Fruit fly (Drosophila melanogaster): ENCODE data around the gene CG6005.

Gene CG6005

DNA sequence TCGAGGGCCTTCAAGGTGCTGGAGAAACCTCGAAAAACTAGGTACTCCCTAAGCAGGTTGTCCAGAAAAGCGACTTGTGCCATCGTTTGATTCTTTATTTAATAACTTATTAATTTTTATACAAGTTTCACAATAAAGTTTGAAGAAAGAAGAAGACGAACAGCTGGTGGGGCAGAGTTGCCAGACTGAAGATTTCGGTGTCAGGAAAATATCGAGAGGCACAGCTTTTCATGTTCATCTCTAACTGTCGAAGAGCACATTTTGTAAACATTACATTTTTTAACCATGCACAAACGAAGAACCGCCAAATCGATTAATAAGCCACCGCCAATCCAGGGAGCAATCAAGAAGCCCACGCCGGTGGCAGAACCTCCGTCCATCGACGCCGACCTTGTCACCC is at the start of gene CG6005, which contains the start of gene CG14286:
Gene CG6005 (minus strand): TSS at position 169 of the 400 bp plus-strand sequence.
Gene CG14286 (plus strand): TSS at position 231 of the 400 bp plus-strand sequence.
- TF ChIP-seq insv (optimal IDR thresholded peaks at IDR 0.05) (no peak), h (optimal IDR thresholded peaks at IDR 0.05) (no peak), ttk (optimal IDR thresholded peaks at IDR 0.05) (no peak), Sin3A (optimal IDR thresholded peaks at IDR 0.05) (no peak), psq (optimal IDR thresholded peaks at IDR 0.05) (no peak), Myc (optimal IDR thresholded peaks at IDR 0.05) (no peak)

DNA sequence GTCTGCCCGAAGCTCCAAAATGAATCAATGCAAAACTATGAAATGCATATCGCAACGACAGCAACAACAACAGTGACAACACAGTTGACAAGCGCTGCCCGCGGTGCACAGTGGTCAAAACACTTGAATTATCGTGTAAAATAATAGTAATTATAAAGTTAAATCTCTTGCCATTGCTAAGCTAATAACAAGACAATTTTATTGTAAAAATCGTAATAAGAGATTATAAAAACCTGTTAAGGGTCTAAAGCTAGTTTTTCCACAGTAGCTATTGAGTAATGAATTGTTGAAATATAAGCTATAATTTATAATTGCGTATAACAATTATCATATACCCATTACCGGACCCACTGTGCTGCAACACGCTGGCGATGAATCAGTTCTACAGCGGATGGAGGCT is 49.2 kb upstream of the CG6005 start:
- no peak for TF ChIP-seq insv (optimal IDR thresholded peaks at IDR 0.05)
- no peak for TF ChIP-seq Sin3A (optimal IDR thresholded peaks at IDR 0.05)
- TF ChIP-seq h (optimal IDR thresholded peaks at IDR 0.05), result no peak
- no peak for TF ChIP-seq Myc (optimal IDR thresholded peaks at IDR 0.05)
- no peak for TF ChIP-seq ttk (optimal IDR thresholded peaks at IDR 0.05)
- TF ChIP-seq psq (optimal IDR thresholded peaks at IDR 0.05), result no peak

DNA sequence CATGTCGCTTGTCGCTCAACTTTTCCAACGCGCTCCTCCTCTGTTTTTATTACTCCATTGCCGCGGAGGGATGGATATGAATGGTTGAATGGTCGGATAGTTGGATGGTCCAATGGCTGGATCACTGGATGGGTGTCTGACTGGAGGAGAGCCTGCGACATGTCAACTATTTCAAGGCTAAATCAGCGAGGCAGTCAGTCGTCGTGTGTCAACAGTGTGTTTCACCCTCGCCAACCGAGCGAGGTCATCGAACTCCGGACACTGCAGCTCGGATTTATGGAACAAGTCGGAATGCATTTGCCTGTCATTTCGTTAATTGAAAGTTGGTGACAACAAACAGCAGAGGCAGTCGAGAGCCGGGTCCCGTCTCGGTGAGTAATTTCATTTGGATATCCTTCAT is 48.1 kb upstream of the CG6005 start:
- TF ChIP-seq Sin3A (optimal IDR thresholded peaks at IDR 0.05) (no peak), ttk (optimal IDR thresholded peaks at IDR 0.05) (no peak), psq (optimal IDR thresholded peaks at IDR 0.05) (no peak), h (optimal IDR thresholded peaks at IDR 0.05) (no peak), insv (optimal IDR thresholded peaks at IDR 0.05) (no peak), Myc (optimal IDR thresholded peaks at IDR 0.05) (no peak)

DNA sequence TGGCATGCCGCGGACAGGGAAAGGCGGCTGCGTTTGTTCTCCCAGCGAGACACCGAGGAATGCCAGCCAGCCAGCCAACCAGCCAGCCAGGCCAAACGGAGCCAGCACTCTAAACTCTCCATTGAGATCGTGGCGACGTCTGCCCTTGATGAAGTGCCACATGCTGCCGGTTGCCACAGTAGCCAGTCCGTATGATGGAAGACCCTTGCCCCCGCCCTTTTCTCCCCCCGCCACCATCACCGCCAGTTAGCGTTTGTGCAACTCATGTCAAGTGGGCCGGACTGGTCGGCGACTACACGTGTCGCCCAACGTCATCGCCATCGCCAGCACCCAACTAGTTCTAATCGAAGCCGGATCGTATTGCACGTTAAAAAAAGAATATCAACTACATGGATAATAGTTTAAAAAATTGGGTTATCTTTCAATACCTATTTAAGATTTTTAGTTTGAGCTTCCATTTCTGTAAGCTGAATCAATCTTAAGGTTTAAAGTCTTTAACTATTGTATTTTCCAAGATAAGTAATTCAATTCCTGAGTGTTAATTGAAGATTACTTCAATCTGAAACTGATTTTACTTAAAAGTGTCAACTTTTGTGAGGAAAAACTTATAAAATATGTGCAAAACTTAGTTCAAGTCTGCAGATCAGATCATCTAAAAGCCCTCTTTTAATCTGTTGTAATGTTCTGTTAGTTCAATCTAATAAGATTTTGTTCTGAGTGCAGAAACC is 46.6 kb upstream of the CG6005 start:
- TF ChIP-seq insv (optimal IDR thresholded peaks at IDR 0.05), result no peak
- TF ChIP-seq psq (optimal IDR thresholded peaks at IDR 0.05), result no peak
- TF ChIP-seq ttk (optimal IDR thresholded peaks at IDR 0.05), result no peak
- TF ChIP-seq h (optimal IDR thresholded peaks at IDR 0.05), result no peak
- no peak for TF ChIP-seq Sin3A (optimal IDR thresholded peaks at IDR 0.05)
- no peak for TF ChIP-seq Myc (optimal IDR thresholded peaks at IDR 0.05)

DNA sequence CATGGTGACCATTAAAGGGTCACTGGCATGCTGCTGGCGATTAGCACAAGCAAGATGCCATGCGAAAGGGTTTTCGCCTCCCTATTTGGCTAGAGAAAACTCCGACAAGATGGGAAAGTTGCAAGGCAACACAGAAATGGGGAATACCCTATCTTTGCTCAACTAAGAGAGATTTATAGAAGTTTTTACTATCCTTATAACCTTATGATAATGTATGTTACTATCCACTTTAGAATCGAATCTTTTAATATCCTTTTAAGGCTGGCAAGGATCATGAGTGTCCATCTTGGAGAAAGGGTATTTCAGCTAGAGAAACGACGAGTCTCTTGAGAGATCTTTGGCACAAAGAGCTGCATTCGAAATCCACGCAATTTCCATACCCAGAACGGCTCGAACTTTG is 45.9 kb upstream of the CG6005 start:
- no peak for TF ChIP-seq h (optimal IDR thresholded peaks at IDR 0.05)
- TF ChIP-seq Sin3A (optimal IDR thresholded peaks at IDR 0.05), result no peak
- no peak for TF ChIP-seq ttk (optimal IDR thresholded peaks at IDR 0.05)
- no peak for TF ChIP-seq Myc (optimal IDR thresholded peaks at IDR 0.05)
- TF ChIP-seq psq (optimal IDR thresholded peaks at IDR 0.05), result no peak
- no peak for TF ChIP-seq insv (optimal IDR thresholded peaks at IDR 0.05)

DNA sequence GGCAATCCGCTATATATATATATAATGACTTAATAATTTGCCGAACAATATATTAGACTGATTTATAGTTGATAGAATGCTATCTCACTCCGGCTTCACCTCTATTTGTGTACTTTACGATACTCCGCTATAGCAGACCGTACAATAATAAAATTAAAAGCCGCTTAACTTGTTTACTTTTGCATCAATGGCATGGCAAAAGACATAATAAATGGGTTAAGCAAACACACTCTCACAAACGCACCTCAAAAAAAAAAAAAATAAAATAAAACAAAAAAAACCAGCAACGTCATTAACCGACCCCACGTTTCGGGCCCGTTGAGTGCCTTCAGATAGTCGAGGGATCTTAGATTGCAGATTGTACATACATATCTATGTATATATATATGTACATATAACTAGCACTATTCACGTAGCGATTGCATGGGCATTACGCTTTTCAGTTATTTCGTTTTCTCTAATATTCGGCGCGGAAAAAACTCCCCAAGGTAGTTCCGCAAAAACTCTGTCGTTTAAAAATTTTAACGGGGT is 44.1 kb upstream of the CG6005 start:
- TF ChIP-seq h (optimal IDR thresholded peaks at IDR 0.05), result no peak
- TF ChIP-seq insv (optimal IDR thresholded peaks at IDR 0.05), result no peak
- no peak for TF ChIP-seq Myc (optimal IDR thresholded peaks at IDR 0.05)
- TF ChIP-seq Sin3A (optimal IDR thresholded peaks at IDR 0.05), result no peak
- TF ChIP-seq ttk (optimal IDR thresholded peaks at IDR 0.05), result no peak

DNA sequence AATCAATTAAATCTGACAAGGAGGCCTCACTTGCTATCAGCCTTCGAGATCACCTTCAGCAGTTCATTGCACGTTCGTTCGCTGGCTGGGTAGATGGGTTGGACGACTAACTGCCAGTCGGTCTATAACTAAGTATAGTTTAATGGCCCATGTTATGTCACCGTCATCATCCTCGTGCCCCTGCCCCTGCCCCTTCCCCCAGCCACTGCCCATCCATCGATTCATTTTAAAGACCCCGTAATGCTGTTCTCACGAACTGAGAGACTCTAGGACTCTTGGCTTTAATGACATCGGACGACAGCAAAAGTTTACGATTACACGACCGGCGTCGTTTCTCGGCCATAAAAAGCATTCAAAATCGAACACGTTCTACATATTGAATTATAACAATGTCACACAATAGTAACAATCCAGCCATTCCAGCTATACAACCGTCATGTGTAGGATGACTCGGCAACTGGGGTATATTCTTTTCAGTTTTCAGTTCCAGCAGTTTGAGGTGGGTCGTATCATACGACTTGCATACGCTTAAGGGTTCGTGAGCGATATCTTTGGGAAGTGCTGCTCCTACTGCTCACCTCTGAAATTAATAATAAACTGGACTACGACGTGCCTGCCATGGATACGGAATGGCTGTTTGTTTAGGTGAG is 43.3 kb upstream of the CG6005 start:
- no peak for TF ChIP-seq Sin3A (optimal IDR thresholded peaks at IDR 0.05)

DNA sequence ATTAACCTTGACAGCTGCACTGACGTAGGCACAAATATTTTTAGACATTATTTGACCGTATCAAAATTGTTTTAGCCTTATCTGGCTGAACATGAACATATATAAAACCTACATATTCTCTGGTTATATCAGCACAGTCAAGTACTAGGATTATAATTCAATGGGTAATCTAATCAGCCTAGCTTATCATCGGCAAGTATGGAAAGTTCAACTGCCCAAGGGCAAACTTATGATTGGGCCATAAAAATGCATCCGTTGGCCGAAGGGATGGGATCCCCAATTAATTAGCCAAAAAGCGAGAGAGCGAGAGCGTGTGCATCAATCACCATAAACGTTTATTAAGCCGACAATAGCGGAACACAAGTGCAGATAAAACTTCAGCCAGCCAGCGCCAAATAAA is 41.6 kb upstream of the CG6005 start:
- no peak for TF ChIP-seq Myc (optimal IDR thresholded peaks at IDR 0.05)
- no peak for TF ChIP-seq insv (optimal IDR thresholded peaks at IDR 0.05)
- TF ChIP-seq ttk (optimal IDR thresholded peaks at IDR 0.05), result no peak
- TF ChIP-seq Sin3A (optimal IDR thresholded peaks at IDR 0.05), result no peak
- no peak for TF ChIP-seq psq (optimal IDR thresholded peaks at IDR 0.05)
- TF ChIP-seq h (optimal IDR thresholded peaks at IDR 0.05), result no peak

DNA sequence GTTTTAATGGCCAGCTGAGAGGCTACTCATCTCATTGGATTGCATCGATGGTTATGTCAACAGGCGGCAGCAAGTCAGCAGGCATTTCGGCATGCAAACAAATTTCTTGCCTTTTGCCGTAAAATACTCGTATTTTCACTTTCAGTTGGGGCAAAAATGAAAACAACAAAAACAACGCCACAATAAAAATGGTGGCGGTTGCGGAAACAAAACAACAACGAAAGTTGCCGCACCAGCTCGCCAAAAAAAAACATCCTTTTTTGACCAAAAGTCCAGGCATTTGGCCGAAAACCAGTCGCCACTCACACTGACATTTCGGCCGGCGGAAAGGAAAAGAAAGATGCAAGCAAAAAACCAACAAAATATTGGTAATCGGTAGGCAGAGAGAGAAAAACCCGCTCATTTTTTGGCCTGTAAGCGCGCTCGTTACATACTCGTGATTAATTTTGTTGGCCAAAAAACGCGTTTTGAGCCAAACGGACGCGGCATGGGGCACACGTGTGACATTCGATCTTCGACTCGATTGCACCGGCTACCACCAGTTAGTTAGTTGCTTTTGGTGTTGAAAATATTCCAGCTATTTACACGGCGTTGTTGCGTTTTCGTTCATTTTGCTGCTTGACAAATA is 40.3 kb upstream of the CG6005 start:
- TF ChIP-seq insv (optimal IDR thresholded peaks at IDR 0.05) (no peak), h (optimal IDR thresholded peaks at IDR 0.05) (no peak), ttk (optimal IDR thresholded peaks at IDR 0.05) (no peak), Sin3A (optimal IDR thresholded peaks at IDR 0.05) (no peak), Myc (optimal IDR thresholded peaks at IDR 0.05) (no peak), psq (optimal IDR thresholded peaks at IDR 0.05) (no peak)

DNA sequence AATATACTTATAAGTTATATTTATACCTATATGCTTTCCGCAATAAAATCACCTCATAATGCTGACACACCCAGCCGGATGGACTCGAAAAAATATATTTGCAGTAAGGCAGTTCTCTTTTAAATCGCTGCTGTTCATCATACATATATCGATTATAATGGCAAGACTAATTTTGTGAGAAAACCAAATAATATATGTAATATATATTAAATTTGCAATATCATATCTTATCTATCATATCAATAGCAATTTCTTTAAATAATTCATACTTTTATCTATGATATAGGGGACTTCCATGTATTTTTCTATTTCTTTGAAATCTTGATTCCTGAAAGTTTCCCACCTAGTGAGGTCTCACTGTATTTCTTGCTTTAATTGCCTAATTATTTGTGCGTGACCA is 38.7 kb upstream of the CG6005 start:
- TF ChIP-seq psq (optimal IDR thresholded peaks at IDR 0.05) (no peak), ttk (optimal IDR thresholded peaks at IDR 0.05) (no peak), Sin3A (optimal IDR thresholded peaks at IDR 0.05) (no peak), Myc (optimal IDR thresholded peaks at IDR 0.05) (no peak), insv (optimal IDR thresholded peaks at IDR 0.05) (no peak), h (optimal IDR thresholded peaks at IDR 0.05) (no peak)

DNA sequence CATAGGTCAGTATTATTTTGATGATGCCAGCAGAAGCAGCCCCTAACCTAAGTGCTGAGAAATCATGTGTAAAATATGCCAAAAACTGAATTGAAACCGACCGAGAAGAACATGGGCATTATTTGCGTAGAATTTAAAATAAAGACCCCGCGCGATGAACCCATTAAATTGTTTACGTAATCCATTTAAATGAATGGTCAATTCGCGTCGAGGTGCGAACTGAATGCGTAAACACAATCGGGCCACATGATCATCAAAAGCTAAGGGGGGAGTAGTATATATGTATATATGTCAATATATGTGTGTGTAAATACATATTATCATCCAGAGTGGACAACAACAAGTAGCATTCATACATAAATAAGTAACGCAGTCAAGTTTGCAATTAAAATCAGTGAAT is 36.3 kb upstream of the CG6005 start:
- no peak for TF ChIP-seq ttk (optimal IDR thresholded peaks at IDR 0.05)
- no peak for TF ChIP-seq Sin3A (optimal IDR thresholded peaks at IDR 0.05)
- TF ChIP-seq insv (optimal IDR thresholded peaks at IDR 0.05), result no peak
- TF ChIP-seq Myc (optimal IDR thresholded peaks at IDR 0.05), result no peak
- no peak for TF ChIP-seq psq (optimal IDR thresholded peaks at IDR 0.05)
- no peak for TF ChIP-seq h (optimal IDR thresholded peaks at IDR 0.05)

DNA sequence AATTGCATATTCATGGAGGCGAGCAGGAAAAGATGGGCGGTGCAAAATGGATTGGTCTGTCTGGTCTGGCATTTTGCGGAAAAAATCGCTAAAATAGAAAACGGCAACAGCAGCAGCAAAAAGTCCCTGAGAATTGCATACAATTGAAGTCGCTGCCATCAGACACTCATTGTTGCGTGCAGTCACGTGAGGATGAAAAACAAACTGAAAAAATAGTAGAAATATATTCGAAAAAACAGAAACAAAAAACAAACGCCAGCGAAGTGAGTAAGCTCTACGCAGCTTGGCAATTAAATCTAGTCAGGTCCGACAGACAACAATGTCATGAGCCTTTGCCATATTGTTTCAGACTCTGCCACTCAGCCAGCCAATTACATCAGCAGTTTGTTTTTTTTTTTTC is 35.5 kb upstream of the CG6005 start:
- TF ChIP-seq Myc (optimal IDR thresholded peaks at IDR 0.05) (no peak), insv (optimal IDR thresholded peaks at IDR 0.05) (no peak), ttk (optimal IDR thresholded peaks at IDR 0.05) (no peak), psq (optimal IDR thresholded peaks at IDR 0.05) (no peak), h (optimal IDR thresholded peaks at IDR 0.05) (no peak)

Measured in Kc167 (cell line).